Fruit fly (Drosophila melanogaster) whole organism, prepupa: Measurements from ENCODE around the gene gwl.

Source experiments
- CG10631 ChIP-seq: fragments of 200-800 bp; sonication (Bioruptor generic); optimal IDR thresholded peaks from 2 replicates; lab custom pipeline; 2016; ENCODE audit warnings: missing biosample characterization, missing genetic modification characterization
- CG11902 ChIP-seq: fragments of 200-800 bp; sonication (Bioruptor generic); optimal IDR thresholded peaks from 3 replicates; lab custom pipeline; 2016; ENCODE audit warnings: missing biosample characterization, missing genetic modification characterization
- CG1621 ChIP-seq: fragments of 200-800 bp; sonication (Bioruptor generic); optimal IDR thresholded peaks from 3 replicates; lab custom pipeline; 2018; ENCODE audit warnings: missing biosample characterization, mild to moderate bottlenecking, missing genetic modification characterization
- CG32006 ChIP-seq: fragments of 200-800 bp; sonication (Bioruptor generic); optimal IDR thresholded peaks from 3 replicates; lab custom pipeline; 2017; ENCODE audit warnings: missing biosample characterization, mild to moderate bottlenecking, missing genetic modification characterization
- CG34406 ChIP-seq: fragments of 200-800 bp; sonication (Bioruptor generic); optimal IDR thresholded peaks from 3 replicates; lab custom pipeline; 2016; ENCODE audit warnings: missing biosample characterization, missing genetic modification characterization
- CG3919 ChIP-seq: fragments of 200-800 bp; sonication (Bioruptor generic); optimal IDR thresholded peaks from 3 replicates; lab custom pipeline; 2016; ENCODE audit warnings: missing biosample characterization, missing genetic modification characterization
- CG4318 ChIP-seq: fragments of 200-800 bp; sonication (Bioruptor generic); optimal IDR thresholded peaks from 3 replicates; lab custom pipeline; 2017; ENCODE audit warnings: missing biosample characterization, mild to moderate bottlenecking, missing genetic modification characterization
- CG6163 ChIP-seq: fragments of 200-800 bp; sonication (Bioruptor generic); IDR thresholded peaks from 3 replicates; pipeline ENCODE4 v1.3.6; 2022; ENCODE audit warnings: missing biosample characterization, missing genetic modification characterization
- CG6808 ChIP-seq: fragments of 200-800 bp; sonication (Bioruptor generic); optimal IDR thresholded peaks from 3 replicates; lab custom pipeline; 2017; ENCODE audit warnings: missing biosample characterization, missing genetic modification characterization, mild to moderate bottlenecking, moderate library complexity, missing genetic modification reagents
- CG7368 ChIP-seq: fragments of 200-800 bp; sonication (Bioruptor generic); optimal IDR thresholded peaks from 3 replicates; lab custom pipeline; 2016; ENCODE audit warnings: missing biosample characterization, missing genetic modification characterization
- CG8119 ChIP-seq: fragments of 200-800 bp; sonication (Bioruptor generic); IDR thresholded peaks from 3 replicates; pipeline ENCODE4 v1.3.6; 2022; ENCODE audit warnings: missing biosample characterization, missing genetic modification characterization
- CG8632 ChIP-seq: fragments of 200-800 bp; sonication (Bioruptor generic); optimal IDR thresholded peaks from 3 replicates; lab custom pipeline; 2016; ENCODE audit warnings: missing biosample characterization, missing genetic modification characterization
- CG9139 ChIP-seq: fragments of 200-800 bp; sonication (Bioruptor generic); optimal IDR thresholded peaks from 3 replicates; lab custom pipeline; 2017; ENCODE audit warnings: missing biosample characterization, mild to moderate bottlenecking, missing genetic modification characterization
- Eip78C ChIP-seq: fragments of 200-800 bp; sonication (Bioruptor generic); peaks from one replicate; lab custom pipeline; 2016; ENCODE audit warnings: missing biosample characterization, missing genetic modification characterization
- Gug ChIP-seq: fragments of 200-800 bp; sonication (Bioruptor generic); IDR thresholded peaks from 2 replicates; pipeline ENCODE4 v1.3.6; 2022; ENCODE audit warnings: missing biosample characterization, missing genetic modification characterization
- Hr39 ChIP-seq: fragments of 200-800 bp; sonication (Bioruptor generic); optimal IDR thresholded peaks from 2 replicates; lab custom pipeline; 2016; ENCODE audit warnings: missing biosample characterization, missing genetic modification characterization
- Hr4 ChIP-seq: fragments of 200-800 bp; sonication (Bioruptor generic); optimal IDR thresholded peaks from 3 replicates; lab custom pipeline; 2016; ENCODE audit warnings: missing biosample characterization, missing genetic modification characterization
- Met ChIP-seq: fragments of 200-800 bp; sonication (Bioruptor generic); optimal IDR thresholded peaks from 3 replicates; lab custom pipeline; 2016; ENCODE audit warnings: missing biosample characterization, missing genetic modification characterization
- Smox ChIP-seq: fragments of 200-800 bp; sonication (Bioruptor generic); optimal IDR thresholded peaks from 3 replicates; lab custom pipeline; 2016; ENCODE audit warnings: missing biosample characterization, missing genetic modification characterization
- Sox15 ChIP-seq: fragments of 200-800 bp; sonication (Bioruptor generic); optimal IDR thresholded peaks from 3 replicates; lab custom pipeline; 2016; ENCODE audit warnings: missing biosample characterization, missing genetic modification characterization
- achi ChIP-seq: fragments of 200-800 bp; sonication (Bioruptor generic); optimal IDR thresholded peaks from 3 replicates; lab custom pipeline; 2016; ENCODE audit warnings: missing biosample characterization, missing genetic modification characterization
- esn ChIP-seq: fragments of 200-800 bp; sonication (Bioruptor generic); optimal IDR thresholded peaks from 2 replicates; lab custom pipeline; 2016; ENCODE audit warnings: missing biosample characterization, mild to moderate bottlenecking, missing genetic modification characterization, moderate library complexity
- fd59A ChIP-seq: fragments of 200-800 bp; sonication (Bioruptor generic); optimal IDR thresholded peaks from 2 replicates; lab custom pipeline; 2017; ENCODE audit warnings: missing biosample characterization, mild to moderate bottlenecking, missing genetic modification characterization, missing genetic modification reagents
- fkh ChIP-seq: fragments of 200-800 bp; sonication (Bioruptor generic); optimal IDR thresholded peaks from 3 replicates; lab custom pipeline; 2017; ENCODE audit warnings: missing biosample characterization, mild to moderate bottlenecking, missing genetic modification characterization, moderate library complexity
- spab ChIP-seq: fragments of 200-800 bp; sonication (Bioruptor generic); optimal IDR thresholded peaks from 2 replicates; lab custom pipeline; 2017; ENCODE audit warnings: missing biosample characterization, mild to moderate bottlenecking, missing genetic modification characterization, missing genetic modification reagents
- svp ChIP-seq: fragments of 200-800 bp; sonication (Bioruptor generic); peaks from one replicate; lab custom pipeline; 2016; ENCODE audit warnings: missing biosample characterization, missing genetic modification characterization
- vri ChIP-seq: fragments of 200-800 bp; sonication (Bioruptor generic); optimal IDR thresholded peaks from 3 replicates; lab custom pipeline; 2016; ENCODE audit warnings: missing biosample characterization, mild to moderate bottlenecking, missing genetic modification characterization

Gene gwl

dm6 chr3R:18796256-18796655 lies 50.1 kb downstream of the gwl start (continued):
- TF ChIP-seq CG3919 (peak; percentile 55), CG8119 (GFP tag; lab: Robert Waterston, UW) (peak; percentile 76), Hr4 (peak; percentile 75), CG6163 (GFP tag; lab: Robert Waterston, UW) (peak; percentile 48; the same call in 2 of the 3 replicates), fd59A (no peak), CG6808 (no peak), Gug (GFP tag; lab: Robert Waterston, UW) (no peak), fkh (GFP tag; lab: Kevin White, UChicago) (no peak), CG7368 (GFP tag; lab: Kevin White, UChicago) (peak; percentile 5), spab (GFP tag; lab: Kevin White, UChicago) (no peak), Sox15 (GFP tag; lab: Kevin White, UChicago) (no peak), CG34406 (GFP tag; lab: Kevin White, UChicago) (peak; percentile 20), CG11902 (GFP tag; lab: Kevin White, UChicago) (no peak), achi (peak; percentile 42), vri (GFP tag; lab: Kevin White, UChicago) (no peak), CG9139 (GFP tag; lab: Kevin White, UChicago) (no peak), CG4318 (peak; percentile 21), svp (peak; percentile 58), Hr39 (GFP tag; lab: Kevin White, UChicago) (peak; percentile 56), Met (GFP tag; lab: Kevin White, UChicago) (peak; percentile 56), CG8632 (GFP tag; lab: Kevin White, UChicago) (peak; percentile 0), CG32006 (peak; percentile 61), CG1621 (no peak), Smox (GFP tag; lab: Kevin White, UChicago) (no peak), CG10631 (GFP tag; lab: Kevin White, UChicago) (peak; percentile 33)

DNA sequence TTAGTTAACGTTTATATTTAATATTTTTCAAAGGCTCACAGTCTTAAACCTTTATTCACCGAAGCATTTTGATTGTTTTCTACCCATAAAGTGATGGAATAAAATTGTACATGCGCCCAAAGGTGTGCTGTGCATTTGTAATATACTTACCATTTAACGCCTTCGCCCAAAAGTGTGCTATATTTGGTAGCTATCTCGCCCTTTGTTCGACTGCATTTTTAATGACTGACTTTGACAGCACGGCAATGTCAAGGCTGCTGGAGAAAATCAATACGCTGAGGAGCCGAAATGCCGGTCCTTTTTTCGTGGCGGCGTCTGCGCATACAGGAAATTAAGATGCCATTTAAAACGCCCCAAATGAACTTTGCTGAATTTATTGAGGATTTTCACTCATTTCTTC lies 52.6 kb downstream of the gwl start:
- TF ChIP-seq Eip78C (peak; percentile 54), svp (peak; percentile 3), CG3919 (peak; percentile 5), esn (GFP tag; lab: Kevin White, UChicago) (no peak), achi (peak; percentile 22)
- TF ChIP-seq, all 60 proteins: peak for 4
